Worm (Caenorhabditis elegans) whole organism, late embryonic: Measurements from ENCODE around the gene tbb-1.

Source experiments
- C08G9.2 ChIP-seq: sonication (generic microtip); optimal IDR thresholded peaks from 2 replicates; lab custom pipeline; 2016; ENCODE audit warnings: mild to moderate bottlenecking, missing genetic modification characterization, moderate library complexity, missing compliant biosample characterization
- F13H6.1 ChIP-seq: sonication (generic microtip); optimal IDR thresholded peaks from 2 replicates; lab custom pipeline; 2016; ENCODE audit warnings: missing genetic modification characterization, missing compliant biosample characterization
- K02D7.2 ChIP-seq: sonication (generic microtip); optimal IDR thresholded peaks from 2 replicates; lab custom pipeline; 2017; ENCODE audit warnings: mild to moderate bottlenecking, missing genetic modification characterization, missing compliant biosample characterization
- K09A11.1 ChIP-seq: sonication (generic microtip); optimal IDR thresholded peaks from 2 replicates; lab custom pipeline; 2017; ENCODE audit warnings: antibody characterized with exemption, mild to moderate bottlenecking, missing genetic modification characterization, missing compliant biosample characterization; ENCODE audit not compliant: insufficient read depth
- T23F11.4 ChIP-seq: fragments of 200-800 bp; sonication (Bioruptor generic); optimal IDR thresholded peaks from 2 replicates; lab custom pipeline; 2018; ENCODE audit warnings: mild to moderate bottlenecking, missing genetic modification characterization, missing compliant biosample characterization
- Y22D7AL.16 ChIP-seq: sonication (generic microtip); optimal IDR thresholded peaks from 2 replicates; lab custom pipeline; 2016; ENCODE audit warnings: missing genetic modification characterization, missing compliant biosample characterization
- ama-1 ChIP-seq: fragments of 150-350 bp; optimal IDR thresholded peaks from 2 replicates; lab custom pipeline; 2014
- ceh-18 ChIP-seq: sonication (generic microtip); optimal IDR thresholded peaks from 2 replicates; lab custom pipeline; 2016; ENCODE audit warnings: missing genetic modification characterization, missing compliant biosample characterization
- ceh-19 ChIP-seq: fragments of 200-800 bp; sonication (Bioruptor generic); optimal IDR thresholded peaks from 2 replicates; lab custom pipeline; 2018; ENCODE audit warnings: mild to moderate bottlenecking, missing genetic modification characterization, missing compliant biosample characterization
- ceh-22 ChIP-seq: sonication (generic microtip); optimal IDR thresholded peaks from 2 replicates; lab custom pipeline; 2017; ENCODE audit warnings: missing biosample characterization, missing genetic modification characterization
- ceh-31 ChIP-seq: sonication (generic microtip); optimal IDR thresholded peaks from 2 replicates; lab custom pipeline; 2016; ENCODE audit warnings: missing genetic modification characterization, missing compliant biosample characterization
- ceh-48 ChIP-seq: sonication (generic microtip); optimal IDR thresholded peaks from 2 replicates; lab custom pipeline; 2016; ENCODE audit warnings: missing genetic modification characterization, inconsistent platforms, missing compliant biosample characterization
- ceh-9 ChIP-seq: sonication (generic microtip); optimal IDR thresholded peaks from 2 replicates; lab custom pipeline; 2016; ENCODE audit warnings: mild to moderate bottlenecking, missing genetic modification characterization, inconsistent platforms, missing compliant biosample characterization
- che-1 ChIP-seq: sonication (generic microtip); optimal IDR thresholded peaks from 2 replicates; lab custom pipeline; 2016; ENCODE audit warnings: mild to moderate bottlenecking, missing genetic modification characterization, missing compliant biosample characterization
- dve-1 ChIP-seq: sonication (generic microtip); optimal IDR thresholded peaks from 2 replicates; lab custom pipeline; 2017; ENCODE audit warnings: antibody characterized with exemption, mild to moderate bottlenecking, missing genetic modification characterization, missing compliant biosample characterization
- elt-2 ChIP-seq: sonication (generic microtip); optimal IDR thresholded peaks from 2 replicates; lab custom pipeline; 2016; ENCODE audit warnings: missing genetic modification reagents, missing genetic modification characterization, missing compliant biosample characterization
- eyg-1 ChIP-seq: sonication (generic microtip); optimal IDR thresholded peaks from 2 replicates; lab custom pipeline; 2016; ENCODE audit warnings: missing genotype, missing genetic modification characterization, missing compliant biosample characterization
- fax-1 ChIP-seq: sonication (generic microtip); optimal IDR thresholded peaks from 2 replicates; lab custom pipeline; 2016; ENCODE audit warnings: missing genotype, missing genetic modification characterization, missing compliant biosample characterization
- fkh-10 ChIP-seq: fragments of 150-350 bp; optimal IDR thresholded peaks from 2 replicates; lab custom pipeline; 2014; ENCODE audit warnings: missing biosample characterization, missing genetic modification reagents, missing genetic modification characterization
- fkh-6 ChIP-seq: sonication (generic microtip); optimal IDR thresholded peaks from 2 replicates; lab custom pipeline; 2016; ENCODE audit warnings: missing genetic modification characterization, missing compliant biosample characterization
- gmeb-2 ChIP-seq: sonication (generic microtip); optimal IDR thresholded peaks from 2 replicates; lab custom pipeline; 2016; ENCODE audit warnings: missing genetic modification characterization, inconsistent platforms, missing compliant biosample characterization
- hlh-13 ChIP-seq: fragments of 200-800 bp; sonication (Bioruptor generic); optimal IDR thresholded peaks from 2 replicates; lab custom pipeline; 2018; ENCODE audit warnings: mild to moderate bottlenecking, missing genetic modification characterization, missing compliant biosample characterization
- lim-6 ChIP-seq: sonication (generic microtip); optimal IDR thresholded peaks from 2 replicates; lab custom pipeline; 2016; ENCODE audit warnings: missing genetic modification characterization, missing compliant biosample characterization
- madf-2 ChIP-seq: sonication (generic microtip); optimal IDR thresholded peaks from 2 replicates; lab custom pipeline; 2017; ENCODE audit warnings: missing genetic modification characterization, missing compliant biosample characterization
- nfya-1 ChIP-seq: sonication (generic microtip); optimal IDR thresholded peaks from 2 replicates; lab custom pipeline; 2017; ENCODE audit warnings: missing genetic modification characterization, mild to moderate bottlenecking, missing compliant biosample characterization, antibody characterized with exemption, moderate library complexity
- nhr-11 ChIP-seq: fragments of 150-350 bp; optimal IDR thresholded peaks from 2 replicates; lab custom pipeline; 2014; ENCODE audit warnings: missing biosample characterization, missing genetic modification characterization
- npax-4 ChIP-seq: sonication (generic microtip); optimal IDR thresholded peaks from 2 replicates; lab custom pipeline; 2016; ENCODE audit warnings: missing genetic modification characterization, missing compliant biosample characterization
- odd-2 ChIP-seq: sonication (generic microtip); optimal IDR thresholded peaks from 2 replicates; lab custom pipeline; 2017; ENCODE audit warnings: antibody characterized with exemption, mild to moderate bottlenecking, missing genetic modification characterization, missing compliant biosample characterization
- pag-3 ChIP-seq: sonication (generic microtip); optimal IDR thresholded peaks from 2 replicates; lab custom pipeline; 2016; ENCODE audit warnings: missing compliant biosample characterization, missing genetic modification characterization, borderline replicate concordance
- pax-1 ChIP-seq: fragments of 150-350 bp; optimal IDR thresholded peaks from 2 replicates; lab custom pipeline; 2014; ENCODE audit warnings: missing biosample characterization, missing genetic modification characterization
- pha-4 ChIP-seq: fragments of 150-350 bp; optimal IDR thresholded peaks from 2 replicates; lab custom pipeline; 2018; ENCODE audit warnings: missing biosample characterization, missing genetic modification reagents, missing genetic modification characterization
- pqm-1 ChIP-seq: sonication (generic microtip); optimal IDR thresholded peaks from 2 replicates; lab custom pipeline; 2016; ENCODE audit warnings: missing genetic modification characterization, missing compliant biosample characterization
- pros-1 ChIP-seq: fragments of 150-350 bp; optimal IDR thresholded peaks from 2 replicates; lab custom pipeline; 2014; ENCODE audit warnings: missing biosample characterization, missing genetic modification reagents, missing genetic modification characterization
- ref-2 ChIP-seq: sonication (generic microtip); optimal IDR thresholded peaks from 2 replicates; lab custom pipeline; 2016; ENCODE audit warnings: missing genetic modification characterization, missing compliant biosample characterization
- rnt-1 ChIP-seq: sonication (generic microtip); optimal IDR thresholded peaks from 2 replicates; lab custom pipeline; 2016; ENCODE audit warnings: missing genetic modification characterization, missing compliant biosample characterization
- sox-2 ChIP-seq: fragments of 200-800 bp; sonication (Bioruptor generic); IDR thresholded peaks from 2 replicates; pipeline ENCODE4 v1.3.6; 2022; ENCODE audit warnings: missing genetic modification reagents, missing genetic modification characterization, missing compliant biosample characterization
- sox-4 ChIP-seq: sonication (generic microtip); optimal IDR thresholded peaks from 2 replicates; lab custom pipeline; 2017; ENCODE audit warnings: mild to moderate bottlenecking, missing genetic modification characterization, inconsistent platforms, missing compliant biosample characterization
- ttx-3 ChIP-seq: sonication (generic microtip); optimal IDR thresholded peaks from 2 replicates; lab custom pipeline; 2016; ENCODE audit warnings: missing genetic modification reagents, missing genetic modification characterization, missing compliant biosample characterization
- zip-5 ChIP-seq: sonication (generic microtip); optimal IDR thresholded peaks from 2 replicates; lab custom pipeline; 2016; ENCODE audit warnings: missing genetic modification characterization, missing compliant biosample characterization
- ztf-16 ChIP-seq: sonication (generic microtip); optimal IDR thresholded peaks from 2 replicates; lab custom pipeline; 2017; ENCODE audit warnings: missing genetic modification characterization, missing compliant biosample characterization

The tbb-1 gene

ce11 chrIII:10739455-10739854 lies 2.8 kb downstream of the tbb-1 start, which contains the start of gene smap-1:
Gene smap-1 (minus strand): TSS chrIII:10739792.
- TF ChIP-seq hlh-13, result no peak
- TF ChIP-seq Y22D7AL.16 (tag; lab: Kevin White, UChicago), result no peak
- TF ChIP-seq che-1, result no peak

- TF ChIP-seq T23F11.4 (no peak), F13H6.1 (tag; lab: Kevin White, UChicago) (no peak), pha-4 (tag; lab: Kevin White, UChicago) (no peak), K09A11.1 (no peak), pax-1 (no peak), eyg-1 (tag; lab: Kevin White, UChicago) (no peak), pros-1 (tag; lab: Kevin White, UChicago) (no peak), elt-2 (tag; lab: Kevin White, UChicago) (no peak), rnt-1 (no peak), fkh-10 (no peak), odd-2 (no peak), ceh-48 (no peak), nhr-11 (tag; lab: Kevin White, UChicago) (no peak), fkh-6 (tag; lab: Kevin White, UChicago) (no peak), zip-5 (tag; lab: Kevin White, UChicago) (no peak), C08G9.2 (tag; lab: Kevin White, UChicago) (no peak), lim-6 (tag; lab: Kevin White, UChicago) (no peak)
Measured at ce11 chrIII:10738081-10738480, 4.2 kb downstream of the tbb-1 start.

ce11 chrIII:10736322-10736985 lies 5.8 kb downstream of the tbb-1 start:
- no peak for TF ChIP-seq pros-1 (tag; lab: Kevin White, UChicago)
- TF ChIP-seq ceh-18, result no peak
- no peak for TF ChIP-seq fax-1 (tag; lab: Kevin White, UChicago)
- no peak for TF ChIP-seq ttx-3 (tag; lab: Kevin White, UChicago)
- TF ChIP-seq npax-4 (tag; lab: Kevin White, UChicago), result no peak
- TF ChIP-seq ref-2 (tag; lab: Kevin White, UChicago), result no peak
- no peak for TF ChIP-seq sox-2
- no peak for TF ChIP-seq nhr-11 (tag; lab: Kevin White, UChicago)
- no peak for TF ChIP-seq odd-2
- TF ChIP-seq eyg-1 (tag; lab: Kevin White, UChicago), result no peak
- no peak for TF ChIP-seq ceh-9
- TF ChIP-seq sox-4 (tag; lab: Kevin White, UChicago), result no peak

- no peak for TF ChIP-seq hlh-13
- peak; percentile 93 for TF ChIP-seq nfya-1
- no peak for TF ChIP-seq ztf-16 (tag; lab: Kevin White, UChicago)
- TF ChIP-seq, all 69 proteins: peak for 1
Measured at ce11 chrIII:10734511-10735233, 7.6 kb downstream of the tbb-1 start.

ce11 chrIII:10733300-10733699 lies 8.9 kb downstream of the tbb-1 start:
- TF ChIP-seq T23F11.4, result no peak
- TF ChIP-seq pax-1, result no peak
- no peak for TF ChIP-seq pqm-1 (tag; lab: Kevin White, UChicago)
- TF ChIP-seq, all 69 proteins: peak for 0

ce11 chrIII:10730510-10730909 lies 11.7 kb downstream of the tbb-1 start, which contains the start of gene tat-3:
Gene tat-3 (minus strand): TSS chrIII:10730705.
- TF ChIP-seq madf-2 (tag; lab: Kevin White, UChicago) (no peak), che-1 (no peak), ceh-22 (tag; lab: Kevin White, UChicago) (no peak), ceh-31 (tag; lab: Kevin White, UChicago) (no peak), T23F11.4 (no peak), elt-2 (tag; lab: Kevin White, UChicago) (no peak), ama-1 (lab: Kevin White, UChicago) (no peak), fax-1 (tag; lab: Kevin White, UChicago) (no peak), pag-3 (tag; lab: Kevin White, UChicago) (no peak), ceh-19 (GFP tag; lab: Kevin White, UChicago) (no peak), ztf-16 (tag; lab: Kevin White, UChicago) (no peak), dve-1 (tag; lab: Kevin White, UChicago) (no peak), gmeb-2 (no peak), K02D7.2 (no peak), nfya-1 (no peak)
